Worm (Caenorhabditis elegans) whole organism, late embryonic: ENCODE measurements around the gene col-94.

Experiments used
- ceh-22 ChIP-seq: sonication (generic microtip); optimal IDR thresholded peaks from 2 replicates; lab custom pipeline; 2017; ENCODE audit warnings: missing biosample characterization, missing genetic modification characterization
- ceh-31 ChIP-seq: sonication (generic microtip); optimal IDR thresholded peaks from 2 replicates; lab custom pipeline; 2016; ENCODE audit warnings: missing genetic modification characterization, missing compliant biosample characterization
- unc-86 ChIP-seq: sonication (generic microtip); optimal IDR thresholded peaks from 2 replicates; lab custom pipeline; 2016; ENCODE audit warnings: missing genetic modification characterization, missing compliant biosample characterization

- TF ChIP-seq ceh-22 (tag; lab: Kevin White, UChicago): no peak
- TF ChIP-seq ceh-31 (tag; lab: Kevin White, UChicago): no peak
- no peak for TF ChIP-seq unc-86 (tag; lab: Kevin White, UChicago)
These were observed 36.0 kb downstream of the col-94 start for ce11 chrIII:10951713-10952112.
